Fruit fly (Drosophila melanogaster) whole organism, larva: ENCODE results near the gene VhaM9.7-a.

Experiments used
- noc ChIP-seq: fragments of 200-800 bp; sonication (Bioruptor generic); optimal IDR thresholded peaks from 3 replicates; lab custom pipeline; 2019; ENCODE audit warnings: missing biosample characterization, mild to moderate bottlenecking, missing genetic modification characterization, moderate library complexity

The VhaM9.7-a gene

DNA sequence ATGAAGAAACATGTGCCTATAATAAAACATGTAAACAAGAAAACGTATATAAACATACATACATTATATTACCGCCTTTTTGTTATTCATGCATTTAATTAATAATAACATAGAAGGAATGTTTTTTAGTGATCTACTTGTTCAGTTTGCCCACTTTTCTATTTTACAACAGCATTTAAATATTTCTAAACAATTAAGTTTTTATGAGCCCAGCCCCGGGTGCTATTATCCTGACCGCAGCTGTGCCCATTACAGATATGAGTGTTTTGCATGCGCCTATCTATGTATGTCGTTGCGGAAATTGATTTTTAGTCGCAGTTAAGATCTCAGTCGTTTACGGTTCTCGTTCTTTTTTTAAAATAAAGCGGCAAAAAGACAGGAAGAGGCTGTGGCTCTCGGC, 2.5 kb downstream of the VhaM9.7-a start:
- TF ChIP-seq noc (tag; lab: Kevin White, UChicago), result no peak

DNA sequence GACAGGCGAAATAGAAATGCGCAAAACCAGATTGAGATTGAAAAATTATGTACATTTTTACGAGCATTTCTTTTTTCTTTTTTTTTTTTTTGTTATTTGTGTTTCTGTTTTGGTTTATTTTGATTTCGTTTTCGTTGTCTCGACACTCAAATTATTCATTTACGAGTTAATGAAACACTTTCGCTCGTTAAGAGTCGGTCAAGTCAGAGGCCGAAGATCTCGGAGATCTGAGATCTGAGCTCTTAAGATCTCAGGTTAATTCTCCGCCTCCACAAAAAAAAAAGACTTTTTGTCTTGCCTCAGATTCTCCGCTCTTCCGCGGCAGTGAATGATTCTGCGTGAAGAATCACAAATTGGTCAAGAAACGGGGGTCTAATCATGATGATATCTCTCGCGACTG, 3.3 kb downstream of the VhaM9.7-a start:
- no peak for TF ChIP-seq noc (tag; lab: Kevin White, UChicago)

dm6 chr3L:4267403-4267802, 4.9 kb downstream of the VhaM9.7-a start, which contains the start of gene CG33764:
Gene CG33764 (minus strand): TSS chr3L:4267503.
- TF ChIP-seq noc (tag; lab: Kevin White, UChicago), result no peak

DNA sequence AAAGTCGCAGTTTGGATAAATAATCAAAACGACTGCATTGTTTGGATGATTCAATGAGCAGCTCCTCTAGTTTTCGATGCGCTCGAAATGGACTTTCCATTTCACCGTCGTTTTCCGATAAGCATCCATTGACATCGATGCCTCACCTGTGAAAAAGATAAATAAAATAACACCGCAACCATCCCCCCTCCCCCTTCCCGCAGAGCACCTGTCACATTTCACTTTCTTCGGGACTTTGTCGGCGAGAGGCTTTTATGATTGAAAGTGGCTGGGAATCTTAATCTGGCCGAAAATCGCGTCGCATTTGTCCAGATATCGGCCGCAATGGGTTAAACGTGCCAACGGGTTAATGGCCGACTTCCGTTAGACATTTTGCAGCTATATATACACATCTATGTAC, 6.7 kb downstream of the VhaM9.7-a start:
- TF ChIP-seq noc (tag; lab: Kevin White, UChicago), result no peak

dm6 chr3L:4269920-4270319, 7.4 kb downstream of the VhaM9.7-a start:
- peak; percentile 90 for TF ChIP-seq noc (tag; lab: Kevin White, UChicago)

dm6 chr3L:4270949-4271827, 8.7 kb downstream of the VhaM9.7-a start:
- no peak for TF ChIP-seq noc (tag; lab: Kevin White, UChicago)

- no peak for TF ChIP-seq noc (tag; lab: Kevin White, UChicago)
Measured at dm6 chr3L:4272167-4272773, 9.8 kb downstream of the VhaM9.7-a start.

dm6 chr3L:4277796-4278195, 15.3 kb downstream of the VhaM9.7-a start, which contains the start of gene Ctl1:
Gene Ctl1 (plus strand): TSS chr3L:4277962.
- TF ChIP-seq noc (tag; lab: Kevin White, UChicago), result no peak

dm6 chr3L:4282627-4283026, 20.1 kb downstream of the VhaM9.7-a start, which contains the start of gene CG11583:
Gene CG11583 (minus strand): TSS chr3L:4282817.
- TF ChIP-seq noc (tag; lab: Kevin White, UChicago), result no peak

- no peak for TF ChIP-seq noc (tag; lab: Kevin White, UChicago)
Measured at dm6 chr3L:4283428-4284089, 21.1 kb downstream of the VhaM9.7-a start, which contains the start of the genes srw and CG1316. Gene srw (minus strand): TSS chr3L:4283478. Gene CG1316 (plus strand): TSS chr3L:4283851.

- TF ChIP-seq noc (tag; lab: Kevin White, UChicago), result no peak
Measured at dm6 chr3L:4286784-4287183, 24.3 kb downstream of the VhaM9.7-a start, which contains the start of gene TfIIEbeta. Gene TfIIEbeta (plus strand): TSS chr3L:4287038.

dm6 chr3L:4288591-4289056, 26.1 kb downstream of the VhaM9.7-a start, which contains the start of gene Hexo1:
Gene Hexo1 (plus strand): TSS chr3L:4288641.
- peak; percentile 75 for TF ChIP-seq noc (tag; lab: Kevin White, UChicago)

DNA sequence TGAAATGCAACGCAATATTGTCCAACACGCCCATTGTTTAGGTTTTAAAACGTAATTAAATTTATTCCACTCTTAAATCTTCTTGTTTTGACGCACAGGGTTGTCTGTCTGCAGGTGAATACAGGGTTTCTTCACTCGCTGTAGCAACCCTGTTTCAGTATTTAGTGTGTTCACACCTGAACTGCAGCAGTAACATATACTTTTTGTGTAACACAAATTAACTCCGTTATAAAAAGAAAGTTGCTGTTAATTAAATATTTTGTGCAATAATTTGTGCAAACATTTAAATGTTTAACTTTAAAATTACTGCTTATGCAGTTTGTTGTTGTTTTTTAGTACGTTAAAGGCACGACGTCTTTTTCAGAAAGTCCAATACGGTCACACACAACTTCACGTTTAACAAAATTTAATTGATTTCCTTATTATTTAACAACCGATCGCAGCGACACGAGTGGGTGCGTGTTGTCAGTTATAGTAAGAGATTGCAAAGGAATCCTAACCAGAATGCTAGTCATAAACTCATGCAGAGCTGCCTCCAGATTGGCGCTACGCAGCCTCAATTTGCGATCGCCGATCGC, 29.7 kb downstream of the VhaM9.7-a start, which contains the start of the genes CG15012 and Fdx2:
Gene CG15012 (minus strand): TSS at position 127 of the 578 bp plus-strand sequence.
Gene Fdx2 (plus strand): TSS at position 363 of the 578 bp plus-strand sequence.
- TF ChIP-seq noc (tag; lab: Kevin White, UChicago), result peak; percentile 26

- no peak for TF ChIP-seq noc (tag; lab: Kevin White, UChicago)
Measured at dm6 chr3L:4293304-4293703, 30.8 kb downstream of the VhaM9.7-a start.

dm6 chr3L:4293711-4294110, 31.2 kb downstream of the VhaM9.7-a start:
- TF ChIP-seq noc (tag; lab: Kevin White, UChicago), result peak; percentile 28
